Fruit fly (Drosophila melanogaster): ENCODE data around the gene Lam.

Lam gene

dm6 chr2L:5532061-5532460 lies 10.2 kb upstream of the Lam start, which contains the start of gene Coq6 (continued):
- TF ChIP-seq trem (tag; optimal IDR thresholded peaks at IDR 0.05) (no peak), jing (GFP tag; optimal IDR thresholded peaks at IDR 0.05) (no peak), Dek (tag; optimal IDR thresholded peaks at IDR 0.05) (no peak), CG17186 (GFP tag; optimal IDR thresholded peaks at IDR 0.05) (no peak), tio (GFP tag; optimal IDR thresholded peaks at IDR 0.05) (no peak), pan (optimal IDR thresholded peaks at IDR 0.05) (no peak), pan (GFP tag; optimal IDR thresholded peaks at IDR 0.05 in 1 of 2, IDR thresholded peaks at IDR 0.05 in 1 of 2) (no peak), her (GFP tag; optimal IDR thresholded peaks at IDR 0.05) (no peak), Dll (GFP tag; IDR thresholded peaks at IDR 0.05; ENCODE audit: partially characterized antibody) (peak; percentile 70), CG14965 (GFP tag; optimal IDR thresholded peaks at IDR 0.05; ENCODE audit: borderline replicate concordance) (no peak), usp (GFP tag; optimal IDR thresholded peaks at IDR 0.05) (no peak), CG13894 (tag; optimal IDR thresholded peaks at IDR 0.05) (no peak), az2 (GFP tag; optimal IDR thresholded peaks at IDR 0.05) (no peak), CG17359 (tag; optimal IDR thresholded peaks at IDR 0.05) (no peak), D19A (tag; optimal IDR thresholded peaks at IDR 0.05) (no peak), CG6791 (GFP tag; IDR thresholded peaks at IDR 0.05; ENCODE audit: partially characterized antibody) (peak; percentile 75), CG9437 (GFP tag; optimal IDR thresholded peaks at IDR 0.05) (no peak), luna (GFP tag; optimal IDR thresholded peaks at IDR 0.05) (no peak), Camta (GFP tag; optimal IDR thresholded peaks at IDR 0.05) (no peak), H2.0 (GFP tag; IDR thresholded peaks at IDR 0.05) (no peak), CG12071 (GFP tag; optimal IDR thresholded peaks at IDR 0.05) (no peak), CG3065 (GFP tag; optimal IDR thresholded peaks at IDR 0.05) (no peak), Sin3A (optimal IDR thresholded peaks at IDR 0.05) (no peak), Ets97D (GFP tag; optimal IDR thresholded peaks at IDR 0.05) (no peak), tll (GFP tag; optimal IDR thresholded peaks at IDR 0.05) (no peak), Lpt (GFP tag; optimal IDR thresholded peaks at IDR 0.05) (no peak), CG17829 (tag; optimal IDR thresholded peaks at IDR 0.05) (no peak), yki (optimal IDR thresholded peaks at IDR 0.05) (no peak), Usf (GFP tag; optimal IDR thresholded peaks at IDR 0.05) (no peak), ara (GFP tag; IDR thresholded peaks at IDR 0.05) (no peak), H15 (GFP tag; IDR thresholded peaks at IDR 0.05) (no peak), Hr78 (GFP tag; optimal IDR thresholded peaks at IDR 0.05) (no peak), CrebB (tag; optimal IDR thresholded peaks at IDR 0.05) (no peak), hth (optimal IDR thresholded peaks at IDR 0.05) (no peak), CG9817 (tag; optimal IDR thresholded peaks at IDR 0.05) (no peak), CG1233 (GFP tag; optimal IDR thresholded peaks at IDR 0.05) (no peak), CG30403 (GFP tag; optimal IDR thresholded peaks at IDR 0.05) (no peak), CG9876 (GFP tag; optimal IDR thresholded peaks at IDR 0.05) (no peak), Hsf (GFP tag; optimal IDR thresholded peaks at IDR 0.05) (no peak), hbn (GFP tag; IDR thresholded peaks at IDR 0.05; ENCODE audit: partially characterized antibody) (peak; percentile 54), zfh1 (GFP tag; IDR thresholded peaks at IDR 0.05) (no peak), wdn (GFP tag; IDR thresholded peaks at IDR 0.05) (no peak), CG2712 (tag; optimal IDR thresholded peaks at IDR 0.05) (no peak), NfI (GFP tag; optimal IDR thresholded peaks at IDR 0.05) (no peak), CG10267 (tag; optimal IDR thresholded peaks at IDR 0.05) (no peak), HLHmδ (GFP tag; optimal IDR thresholded peaks at IDR 0.05) (no peak), ftz-f1 (GFP tag; optimal IDR thresholded peaks at IDR 0.05) (no peak), CG8944 (GFP tag; optimal IDR thresholded peaks at IDR 0.05) (no peak), CG7271 (tag; optimal IDR thresholded peaks at IDR 0.05) (no peak), CG7987 (GFP tag; optimal IDR thresholded peaks at IDR 0.05) (no peak), stc (GFP tag; IDR thresholded peaks at IDR 0.05) (no peak), sqz (GFP tag; optimal IDR thresholded peaks at IDR 0.05) (no peak), ro (GFP tag; IDR thresholded peaks at IDR 0.05) (no peak)

Data from whole organism, embryonic.